Worm (Caenorhabditis elegans) whole organism, midembryonic: ENCODE measurements around the gene gsto-1.

Experiments used
- T22C8.4 ChIP-seq: fragments of 200-800 bp; sonication (Bioruptor generic); IDR thresholded peaks from 2 replicates; pipeline ENCODE4 v1.3.6; 2022; ENCODE audit warnings: missing genetic modification characterization, missing compliant biosample characterization
- cog-1 ChIP-seq: sonication (generic microtip); optimal IDR thresholded peaks from 2 replicates; lab custom pipeline; 2016; ENCODE audit warnings: missing genetic modification characterization, missing compliant biosample characterization
- flt-1 ChIP-seq: fragments of 200-800 bp; sonication (Bioruptor generic); IDR thresholded peaks from 2 replicates; pipeline ENCODE4 v1.3.6; 2022; ENCODE audit warnings: missing genetic modification characterization, missing compliant biosample characterization
- klf-2 ChIP-seq: fragments of 200-800 bp; sonication (Bioruptor generic); conservative IDR thresholded peaks from 2 replicates; pipeline ENCODE4 v1.3.6; 2022; ENCODE audit warnings: missing genetic modification reagents, missing genetic modification characterization, missing compliant biosample characterization
- med-1 ChIP-seq: sonication (generic microtip); optimal IDR thresholded peaks from 2 replicates; lab custom pipeline; 2017; ENCODE audit warnings: missing genetic modification characterization, mild to moderate bottlenecking, missing compliant biosample characterization, antibody characterized with exemption, missing genetic modification reagents; ENCODE audit not compliant: insufficient read depth
- ref-1 ChIP-seq: fragments of 200-800 bp; sonication (Bioruptor generic); conservative IDR thresholded peaks from 2 replicates; pipeline ENCODE4 v1.3.6; 2022; ENCODE audit warnings: missing genetic modification reagents, missing genetic modification characterization, missing compliant biosample characterization
- tab-1 ChIP-seq: fragments of 200-800 bp; sonication (Bioruptor generic); IDR thresholded peaks from 2 replicates; pipeline ENCODE4 v1.3.6; 2022; ENCODE audit warnings: missing genetic modification characterization, missing compliant biosample characterization
- ztf-29 ChIP-seq: fragments of 200-800 bp; sonication (Bioruptor generic); IDR thresholded peaks from 2 replicates; pipeline ENCODE4 v1.3.6; 2022; ENCODE audit warnings: missing genetic modification reagents, missing genetic modification characterization, missing compliant biosample characterization

- TF ChIP-seq klf-2 = no peak
- TF ChIP-seq flt-1 (GFP tag; lab: Robert Waterston, UW) = no peak
- no peak for TF ChIP-seq cog-1 (tag; lab: Kevin White, UChicago)
- TF ChIP-seq med-1 (GFP tag; lab: Kevin White, UChicago) = no peak
- TF ChIP-seq ref-1 (GFP tag; lab: Robert Waterston, UW) = no peak
- no peak for TF ChIP-seq ztf-29
- no peak for TF ChIP-seq T22C8.4 (GFP tag; lab: Robert Waterston, UW)
- no peak for TF ChIP-seq tab-1 (GFP tag; lab: Robert Waterston, UW)
Measured at ce11 chrIII:7981233-7981632, 34.4 kb upstream of the gsto-1 start.
